Fruit fly (Drosophila melanogaster) whole organism, embryonic: ENCODE data around the gene Eig71Ei.

ENCODE experiments used
- Atf6 ChIP-seq: fragments of 200-800 bp; sonication (Bioruptor generic); IDR thresholded peaks from 2 replicates; pipeline ENCODE4 v1.3.6; 2022; ENCODE audit warnings: missing biosample characterization, missing genetic modification characterization
- B-H1 ChIP-seq: fragments of 200-800 bp; sonication (Bioruptor generic); IDR thresholded peaks from 3 replicates; pipeline ENCODE4 v1.3.6; 2022; ENCODE audit warnings: missing biosample characterization, missing genetic modification characterization
- Bgb ChIP-seq: fragments of 200-800 bp; sonication (Bioruptor generic); IDR thresholded peaks from 2 replicates; pipeline ENCODE4 v1.3.6; 2022; ENCODE audit warnings: missing biosample characterization, missing genetic modification characterization; ENCODE audit not compliant: partially characterized antibody
- CG11695 ChIP-seq: fragments of 200-800 bp; sonication (Bioruptor generic); IDR thresholded peaks from 3 replicates; pipeline ENCODE4 v1.3.6; 2022; ENCODE audit warnings: missing biosample characterization, missing genetic modification characterization
- CG11696 ChIP-seq: fragments of 200-800 bp; sonication (Bioruptor generic); IDR thresholded peaks from 2 replicates; pipeline ENCODE4 v1.3.6; 2022; ENCODE audit warnings: missing biosample characterization, missing genetic modification characterization
- CG11723 ChIP-seq: fragments of 200-800 bp; sonication (Bioruptor generic); optimal IDR thresholded peaks from 2 replicates; lab custom pipeline; 2017; ENCODE audit warnings: missing biosample characterization, mild to moderate bottlenecking, missing genetic modification characterization
- CG1233 ChIP-seq: fragments of 200-800 bp; sonication (Bioruptor generic); optimal IDR thresholded peaks from 4 replicates; lab custom pipeline; 2018; ENCODE audit warnings: missing biosample characterization, mild to moderate bottlenecking, missing genetic modification characterization
- CG13296 ChIP-seq: fragments of 200-800 bp; sonication (Bioruptor generic); optimal IDR thresholded peaks from 3 replicates; lab custom pipeline; 2018; ENCODE audit warnings: missing biosample characterization, mild to moderate bottlenecking, missing genetic modification characterization
- CG14014 ChIP-seq: fragments of 200-800 bp; sonication (Bioruptor generic); IDR thresholded peaks from 2 replicates; pipeline ENCODE4 v1.3.6; 2022; ENCODE audit warnings: missing biosample characterization, missing genetic modification characterization
- CG15011 ChIP-seq: fragments of 200-800 bp; sonication (Bioruptor generic); optimal IDR thresholded peaks from 3 replicates; lab custom pipeline; 2018; ENCODE audit warnings: missing biosample characterization, mild to moderate bottlenecking, missing genetic modification characterization
- CG17612 ChIP-seq: fragments of 200-800 bp; sonication (Bioruptor generic); IDR thresholded peaks from 2 replicates; pipeline ENCODE4 v1.3.6; 2022; ENCODE audit warnings: missing biosample characterization, missing genetic modification characterization
- CG30403 ChIP-seq: fragments of 200-800 bp; sonication (Bioruptor generic); optimal IDR thresholded peaks from 3 replicates; lab custom pipeline; 2016; ENCODE audit warnings: missing biosample characterization, missing genetic modification characterization
- CG31388 ChIP-seq: fragments of 200-800 bp; sonication (Bioruptor generic); optimal IDR thresholded peaks from 2 replicates; lab custom pipeline; 2016; ENCODE audit warnings: missing biosample characterization, missing genetic modification characterization
- CG3163 ChIP-seq: fragments of 200-800 bp; sonication (Bioruptor generic); optimal IDR thresholded peaks from 3 replicates; lab custom pipeline; 2016; ENCODE audit warnings: missing biosample characterization, missing genetic modification characterization
- CG3407 ChIP-seq: fragments of 200-800 bp; sonication (Bioruptor generic); optimal IDR thresholded peaks from 2 replicates; lab custom pipeline; 2018; ENCODE audit warnings: missing biosample characterization, mild to moderate bottlenecking, missing genetic modification characterization
- CG6272 ChIP-seq: fragments of 200-800 bp; sonication (Bioruptor generic); IDR thresholded peaks from 2 replicates; pipeline ENCODE4 v1.3.6; 2022; ENCODE audit warnings: missing biosample characterization, missing genetic modification characterization
- CG6683 ChIP-seq: fragments of 200-800 bp; sonication (Bioruptor generic); optimal IDR thresholded peaks from 2 replicates; lab custom pipeline; 2017; ENCODE audit warnings: missing biosample characterization, mild to moderate bottlenecking, missing genetic modification characterization, missing genetic modification reagents
- CG6765 ChIP-seq: fragments of 200-800 bp; sonication (Bioruptor generic); optimal IDR thresholded peaks from 3 replicates; lab custom pipeline; 2017; ENCODE audit warnings: missing biosample characterization, mild to moderate bottlenecking, missing genetic modification characterization
- CG6854 ChIP-seq: fragments of 200-800 bp; sonication (Bioruptor generic); optimal IDR thresholded peaks from 3 replicates; lab custom pipeline; 2017; ENCODE audit warnings: missing biosample characterization, mild to moderate bottlenecking, missing genetic modification characterization
- CG9437 ChIP-seq: fragments of 200-800 bp; sonication (Bioruptor generic); optimal IDR thresholded peaks from 2 replicates; lab custom pipeline; 2018; ENCODE audit warnings: missing biosample characterization, mild to moderate bottlenecking, missing genetic modification characterization
- CG9932 ChIP-seq: fragments of 200-800 bp; sonication (Bioruptor generic); IDR thresholded peaks from 2 replicates; pipeline ENCODE4 v1.3.6; 2022; ENCODE audit warnings: missing biosample characterization, missing genetic modification characterization
- CTCF ChIP-seq: fragments of 200-800 bp; sonication (Bioruptor generic); optimal IDR thresholded peaks from 2 replicates; lab custom pipeline; 2017; ENCODE audit warnings: missing biosample characterization, mild to moderate bottlenecking, missing genetic modification characterization, moderate library complexity
- Camta ChIP-seq: fragments of 200-800 bp; sonication (Bioruptor generic); optimal IDR thresholded peaks from 2 replicates; lab custom pipeline; 2016; ENCODE audit warnings: missing biosample characterization, missing genetic modification characterization
- CkIIα-i1 ChIP-seq: fragments of 200-800 bp; sonication (Bioruptor generic); IDR thresholded peaks from 2 replicates; pipeline ENCODE4 v1.3.6; 2022; ENCODE audit warnings: missing biosample characterization, missing genetic modification characterization
- D19B ChIP-seq: fragments of 200-800 bp; sonication (Bioruptor generic); optimal IDR thresholded peaks from 2 replicates; lab custom pipeline; 2017; ENCODE audit warnings: missing biosample characterization, mild to moderate bottlenecking, missing genetic modification characterization
- Dfd ChIP-seq, 2 experiments: fragments of >200 bp; optimal IDR thresholded peaks; 2 replicates each; lab custom pipeline; 2017; ENCODE audit warnings: missing biosample characterization in 2 of 2, missing genetic modification characterization in 2 of 2
- Elba2 ChIP-seq: fragments of 200-800 bp; sonication (Bioruptor generic); optimal IDR thresholded peaks from 3 replicates; lab custom pipeline; 2016; ENCODE audit warnings: missing biosample characterization, missing genetic modification characterization
- Fer2 ChIP-seq: fragments of 200-800 bp; sonication (Bioruptor generic); optimal IDR thresholded peaks from 2 replicates; lab custom pipeline; 2018; ENCODE audit warnings: missing biosample characterization, mild to moderate bottlenecking, missing genetic modification characterization, moderate library complexity
- H2.0 ChIP-seq: fragments of 200-800 bp; sonication (Bioruptor generic); IDR thresholded peaks from 2 replicates; pipeline ENCODE4 v1.3.6; 2022; ENCODE audit warnings: missing biosample characterization, missing genetic modification characterization
- HLHmδ ChIP-seq: fragments of 200-800 bp; sonication (Bioruptor generic); optimal IDR thresholded peaks from 2 replicates; lab custom pipeline; 2018; ENCODE audit warnings: missing biosample characterization, mild to moderate bottlenecking, missing genetic modification characterization, moderate library complexity
- Lpt ChIP-seq: fragments of >200 bp; optimal IDR thresholded peaks from 2 replicates; lab custom pipeline; 2018; ENCODE audit warnings: missing biosample characterization, missing genetic modification characterization
- Mrtf ChIP-seq: fragments of 200-800 bp; sonication (Bioruptor generic); IDR thresholded peaks from 3 replicates; pipeline ENCODE4 v1.3.6; 2022; ENCODE audit warnings: missing biosample characterization, missing genetic modification characterization
- NFAT ChIP-seq: fragments of 200-800 bp; sonication (Bioruptor generic); IDR thresholded peaks from 2 replicates; pipeline ENCODE4 v1.3.6; 2022; ENCODE audit warnings: missing biosample characterization, missing genetic modification characterization
- Neu2 ChIP-seq: fragments of 200-800 bp; sonication (Bioruptor generic); optimal IDR thresholded peaks from 3 replicates; lab custom pipeline; 2016; ENCODE audit warnings: missing biosample characterization, missing genetic modification characterization, borderline replicate concordance
- Sry-β ChIP-seq: fragments of 200-800 bp; sonication (Bioruptor generic); optimal IDR thresholded peaks from 2 replicates; lab custom pipeline; 2018; ENCODE audit warnings: missing biosample characterization, mild to moderate bottlenecking, missing genetic modification characterization, moderate library complexity
- Xbp1 ChIP-seq: fragments of 200-800 bp; sonication (Bioruptor generic); optimal IDR thresholded peaks from 3 replicates; lab custom pipeline; 2016; ENCODE audit warnings: missing biosample characterization, mild to moderate bottlenecking, missing genetic modification characterization
- cad ChIP-seq: fragments of >200 bp; optimal IDR thresholded peaks from 2 replicates; lab custom pipeline; 2017; ENCODE audit warnings: missing biosample characterization, missing genetic modification characterization
- cas ChIP-seq: fragments of 200-800 bp; sonication (Bioruptor generic); IDR thresholded peaks from 2 replicates; pipeline ENCODE4 v1.3.6; 2022; ENCODE audit warnings: missing biosample characterization, missing genetic modification characterization
- gcm2 ChIP-seq: fragments of 200-800 bp; sonication (Bioruptor generic); optimal IDR thresholded peaks from 2 replicates; lab custom pipeline; 2016; ENCODE audit warnings: missing biosample characterization, missing genetic modification characterization
- gro ChIP-seq: fragments of 200-800 bp; sonication (Bioruptor generic); optimal IDR thresholded peaks from 2 replicates; lab custom pipeline; 2016; ENCODE audit warnings: missing biosample characterization, missing genetic modification characterization
- ind ChIP-seq: fragments of 200-800 bp; sonication (Bioruptor generic); optimal IDR thresholded peaks from 3 replicates; lab custom pipeline; 2016; ENCODE audit warnings: missing biosample characterization, missing genetic modification characterization
- lbe ChIP-seq: fragments of 200-800 bp; sonication (Bioruptor generic); optimal IDR thresholded peaks from 2 replicates; lab custom pipeline; 2016; ENCODE audit warnings: missing biosample characterization, mild to moderate bottlenecking, missing genetic modification characterization
- luna ChIP-seq: fragments of 200-800 bp; sonication (Bioruptor generic); optimal IDR thresholded peaks from 2 replicates; lab custom pipeline; 2016; ENCODE audit warnings: missing biosample characterization, missing genetic modification characterization
- nom ChIP-seq: fragments of 200-800 bp; sonication (Bioruptor generic); optimal IDR thresholded peaks from 2 replicates; lab custom pipeline; 2017; ENCODE audit warnings: missing biosample characterization, missing genetic modification characterization, mild to moderate bottlenecking, moderate library complexity, missing genetic modification reagents
- pb ChIP-seq: fragments of 200-800 bp; sonication (Bioruptor generic); optimal IDR thresholded peaks from 3 replicates; lab custom pipeline; 2016; ENCODE audit warnings: missing biosample characterization, missing genetic modification characterization
- scrt ChIP-seq: fragments of 200-800 bp; sonication (Bioruptor generic); optimal IDR thresholded peaks from 2 replicates; lab custom pipeline; 2018; ENCODE audit warnings: missing biosample characterization, mild to moderate bottlenecking, missing genetic modification characterization, moderate library complexity
- shn ChIP-seq: fragments of 200-800 bp; sonication (Bioruptor generic); optimal IDR thresholded peaks from 3 replicates; lab custom pipeline; 2016; ENCODE audit warnings: missing biosample characterization, missing genetic modification characterization
- sob ChIP-seq: fragments of 200-800 bp; sonication (Bioruptor generic); IDR thresholded peaks from 2 replicates; pipeline ENCODE4 v1.3.6; 2022; ENCODE audit warnings: missing biosample characterization, missing genetic modification characterization
- sug ChIP-seq: fragments of 200-800 bp; optimal IDR thresholded peaks from 2 replicates; lab custom pipeline; 2019; ENCODE audit warnings: missing biosample characterization, mild to moderate bottlenecking, missing genetic modification characterization, moderate library complexity
- ttk ChIP-seq: fragments of 200-800 bp; sonication (Bioruptor generic); IDR thresholded peaks from 2 replicates; pipeline ENCODE4 v2.1.2; 2022; ENCODE audit warnings: missing biosample characterization, missing genetic modification characterization
- wdn ChIP-seq: fragments of 200-800 bp; sonication (Bioruptor generic); IDR thresholded peaks from 2 replicates; pipeline ENCODE4 v1.3.6; 2022; ENCODE audit warnings: missing biosample characterization, missing genetic modification characterization
- wor ChIP-seq: fragments of 200-800 bp; sonication (Bioruptor generic); IDR thresholded peaks from 2 replicates; pipeline ENCODE4 v1.3.6; 2022; ENCODE audit warnings: missing biosample characterization, missing genetic modification characterization

The Eig71Ei gene

dm6 chr3L:15704250-15704985, 44.9 kb downstream of the Eig71Ei start (continued):
- TF ChIP-seq CG6272 (no peak), scrt (no peak), wor (GFP tag; lab: Robert Waterston, UW) (peak; percentile 49; the same call in 1 of the 2 replicates), shn (GFP tag; lab: Kevin White, UChicago) (no peak), CG6765 (no peak), Sry-β (GFP tag; lab: Kevin White, UChicago) (peak; percentile 12), B-H1 (no peak), wdn (GFP tag; lab: Robert Waterston, UW) (no peak), CG17612 (GFP tag; lab: Robert Waterston, UW) (no peak), Camta (GFP tag; lab: Kevin White, UChicago) (no peak), CkIIα-i1 (GFP tag; lab: Robert Waterston, UW) (no peak), CG6854 (GFP tag; lab: Kevin White, UChicago) (no peak), cas (GFP tag; lab: Robert Waterston, UW) (no peak), CTCF (GFP tag; lab: Kevin White, UChicago) (no peak), ttk (GFP tag; lab: Robert Waterston, UW) (no peak), CG11695 (GFP tag; lab: Robert Waterston, UW) (peak; percentile 52; the same call in 1 of the 3 replicates), CG3407 (no peak), CG31388 (GFP tag; lab: Kevin White, UChicago) (no peak), Neu2 (no peak), Elba2 (GFP tag; lab: Kevin White, UChicago) (no peak), CG1233 (peak; percentile 46), CG14014 (GFP tag; lab: Robert Waterston, UW) (no peak), pb (GFP tag; lab: Kevin White, UChicago) (no peak), nom (GFP tag; lab: Kevin White, UChicago) (no peak), NFAT (GFP tag; lab: Robert Waterston, UW) (no peak), CG11696 (GFP tag; lab: Robert Waterston, UW) (no peak), ind (GFP tag; lab: Kevin White, UChicago) (peak; percentile 50), Xbp1 (peak; percentile 55), Atf6 (0 out of 2 replicates have a peak, but pooled peaks have one; percentile 24), CG13296 (no peak), CG9932 (GFP tag; lab: Robert Waterston, UW) (no peak), H2.0 (GFP tag; lab: Robert Waterston, UW) (no peak), gcm2 (GFP tag; lab: Kevin White, UChicago) (no peak), CG6683 (GFP tag; lab: Kevin White, UChicago) (peak; percentile 12), CG3163 (no peak), Bgb (GFP tag; lab: Robert Waterston, UW) (no peak), CG11723 (GFP tag; lab: Kevin White, UChicago) (peak; percentile 13), Lpt (no peak), HLHmδ (GFP tag; lab: Kevin White, UChicago) (no peak), Fer2 (no peak), CG9437 (GFP tag; lab: Kevin White, UChicago) (peak; percentile 45), CG15011 (GFP tag; lab: Kevin White, UChicago) (peak; percentile 46), lbe (GFP tag; lab: Kevin White, UChicago) (no peak), CG30403 (GFP tag; lab: Kevin White, UChicago) (peak; percentile 67), D19B (no peak), Mrtf (GFP tag; lab: Robert Waterston, UW) (0 out of 3 replicates have a peak, but pooled peaks have one; percentile 38), sob (GFP tag; lab: Robert Waterston, UW) (no peak; the same call in 1 of the 2 replicates), gro (GFP tag; lab: Kevin White, UChicago) (no peak), cad (GFP tag; lab: Kevin White, UChicago) (no peak), luna (GFP tag; lab: Kevin White, UChicago) (no peak), Dfd (GFP tag; optimal IDR thresholded peaks at IDR 0.05; lab: Kevin White, UChicago) (no peak), sug (tag; lab: Kevin White, UChicago) (peak; percentile 47)
